Worm (Caenorhabditis elegans) whole organism, L4 larva: ENCODE data around the gene M03F8.5.

Experiments used
- Y105C5A.15 ChIP-seq: fragments of 200-800 bp; sonication (Bioruptor generic); IDR thresholded peaks from 2 replicates; pipeline ENCODE4 v1.3.6; 2022; ENCODE audit warnings: missing genetic modification characterization, missing compliant biosample characterization
- Y48G9A.11 ChIP-seq: fragments of 200-800 bp; sonication (Bioruptor generic); IDR thresholded peaks from 2 replicates; pipeline ENCODE4 v1.3.6; 2022; ENCODE audit warnings: missing genetic modification reagents, missing genetic modification characterization, missing compliant biosample characterization
- Y75B8A.6 ChIP-seq: fragments of 200-800 bp; sonication (Bioruptor generic); IDR thresholded peaks from 2 replicates; pipeline ENCODE4 v1.3.6; 2022; ENCODE audit warnings: missing genetic modification reagents, missing genetic modification characterization, missing compliant biosample characterization
- ZK337.2 ChIP-seq: fragments of 200-800 bp; sonication (Bioruptor generic); IDR thresholded peaks from 2 replicates; pipeline ENCODE4 v1.3.6; 2022; ENCODE audit warnings: missing genetic modification reagents, missing genetic modification characterization, missing compliant biosample characterization
- aha-1 ChIP-seq: fragments of 150-350 bp; peaks from one replicate; lab custom pipeline; 2014; ENCODE audit warnings: missing biosample characterization, missing genetic modification characterization
- ama-1 ChIP-seq: fragments of 150-350 bp; optimal IDR thresholded peaks from 2 replicates; lab custom pipeline; 2014; ENCODE audit warnings: inconsistent platforms, mixed read lengths
- attf-4 ChIP-seq: sonication (generic microtip); optimal IDR thresholded peaks from 3 replicates; lab custom pipeline; 2017; ENCODE audit warnings: missing biosample characterization, missing genetic modification characterization
- ceh-20 ChIP-seq: fragments of 200-800 bp; sonication (Bioruptor generic); IDR thresholded peaks from 2 replicates; pipeline ENCODE4 v1.3.6; 2022; ENCODE audit warnings: missing genetic modification reagents, missing genetic modification characterization, missing compliant biosample characterization
- ceh-62 ChIP-seq: sonication (generic microtip); optimal IDR thresholded peaks from 2 replicates; lab custom pipeline; 2017; ENCODE audit warnings: missing biosample characterization, missing genetic modification characterization
- daf-12 ChIP-seq: fragments of 150-350 bp; optimal IDR thresholded peaks from 2 replicates; lab custom pipeline; 2014; ENCODE audit warnings: missing biosample characterization, missing genetic modification reagents, missing genetic modification characterization
- daf-8 ChIP-seq: fragments of 200-800 bp; sonication (Bioruptor generic); IDR thresholded peaks from 2 replicates; pipeline ENCODE4 v1.3.6; 2022; ENCODE audit warnings: missing genetic modification characterization, missing compliant biosample characterization
- dmd-8 ChIP-seq: fragments of 200-800 bp; sonication (Bioruptor generic); IDR thresholded peaks from 2 replicates; pipeline ENCODE4 v1.3.6; 2022; ENCODE audit warnings: missing genetic modification characterization, missing compliant biosample characterization
- dmd-9 ChIP-seq: fragments of 200-800 bp; sonication (Bioruptor generic); IDR thresholded peaks from 2 replicates; pipeline ENCODE4 v1.3.6; 2022; ENCODE audit warnings: missing genetic modification reagents, missing genetic modification characterization, missing compliant biosample characterization
- fkh-10 ChIP-seq: fragments of 150-350 bp; optimal IDR thresholded peaks from 2 replicates; lab custom pipeline; 2014; ENCODE audit warnings: missing biosample characterization, missing genetic modification reagents, missing genetic modification characterization
- jun-1 ChIP-seq: fragments of 150-350 bp; optimal IDR thresholded peaks from 2 replicates; lab custom pipeline; 2014; ENCODE audit warnings: missing biosample characterization, missing genetic modification reagents, missing genetic modification characterization
- mdl-1 ChIP-seq, 2 experiments: fragments of 150-350 bp in 1 of 2; sonication (generic microtip) in 1 of 2; optimal IDR thresholded peaks; 2 replicates each; lab custom pipeline; 2014 to 2017; ENCODE audit warnings: missing biosample characterization in 2 of 2, missing genetic modification characterization in 2 of 2
- mxl-2 ChIP-seq: fragments of 200-800 bp; sonication (Bioruptor generic); conservative IDR thresholded peaks from 2 replicates; pipeline ENCODE4 v1.3.6; 2022; ENCODE audit warnings: missing genetic modification reagents, missing genetic modification characterization, missing compliant biosample characterization
- mxl-3 ChIP-seq: fragments of 200-800 bp; sonication (Bioruptor generic); optimal IDR thresholded peaks from 2 replicates; lab custom pipeline; 2018; ENCODE audit warnings: mild to moderate bottlenecking, missing genetic modification characterization, missing compliant biosample characterization
- nhr-102 ChIP-seq: sonication (generic microtip); optimal IDR thresholded peaks from 2 replicates; lab custom pipeline; 2016; ENCODE audit warnings: mild to moderate bottlenecking, missing genetic modification characterization, moderate library complexity, missing compliant biosample characterization
- nhr-111 ChIP-seq: fragments of 200-800 bp; sonication (Bioruptor generic); optimal IDR thresholded peaks from 2 replicates; lab custom pipeline; 2018; ENCODE audit warnings: mild to moderate bottlenecking, missing genetic modification characterization, missing compliant biosample characterization
- nhr-48 ChIP-seq: sonication (generic microtip); optimal IDR thresholded peaks from 2 replicates; lab custom pipeline; 2016; ENCODE audit warnings: mild to moderate bottlenecking, missing genetic modification characterization, missing compliant biosample characterization
- php-3 ChIP-seq: fragments of 200-800 bp; sonication (Bioruptor generic); IDR thresholded peaks from 2 replicates; pipeline ENCODE4 v1.3.6; 2022; ENCODE audit warnings: missing genetic modification reagents, missing genetic modification characterization, missing compliant biosample characterization
- snpc-1.2 ChIP-seq: fragments of 200-800 bp; sonication (Bioruptor generic); IDR thresholded peaks from 2 replicates; pipeline ENCODE4 v1.3.6; 2022; ENCODE audit warnings: missing genetic modification reagents, missing genetic modification characterization, missing compliant biosample characterization
- tag-97 ChIP-seq: fragments of 200-800 bp; sonication (Bioruptor generic); IDR thresholded peaks from 2 replicates; pipeline ENCODE4 v1.3.6; 2022; ENCODE audit warnings: missing genetic modification characterization, missing compliant biosample characterization
- unc-130 ChIP-seq: sonication (generic microtip); optimal IDR thresholded peaks from 2 replicates; lab custom pipeline; 2016; ENCODE audit warnings: missing genetic modification reagents, missing genetic modification characterization, missing compliant biosample characterization
- unc-39 ChIP-seq: sonication (generic microtip); optimal IDR thresholded peaks from 2 replicates; lab custom pipeline; 2017; ENCODE audit warnings: missing biosample characterization, missing genetic modification characterization
- unc-62 ChIP-seq, 3 experiments: fragments of 150-350 bp in 1 of 3; sonication (generic microtip); optimal IDR thresholded peaks in 2 of 3; peaks in 1 of 3; 1 replicate in 1 of 3; 2 replicates in 2 of 3; lab custom pipeline; 2014 to 2017; ENCODE audit warnings: missing biosample characterization in 3 of 3, missing genetic modification characterization in 3 of 3, missing genetic modification reagents in 3 of 3, missing genotype in 1 of 3
- zfp-3 ChIP-seq: fragments of 200-800 bp; sonication (Bioruptor generic); conservative IDR thresholded peaks from 2 replicates; pipeline ENCODE4 v1.3.6; 2022; ENCODE audit warnings: missing genetic modification reagents, missing genetic modification characterization, missing compliant biosample characterization
- ztf-11 ChIP-seq: fragments of 150-350 bp; optimal IDR thresholded peaks from 2 replicates; lab custom pipeline; 2014; ENCODE audit warnings: missing biosample characterization, missing genetic modification characterization
- ztf-7 ChIP-seq: fragments of 150-350 bp; optimal IDR thresholded peaks from 2 replicates; lab custom pipeline; 2014; ENCODE audit warnings: missing biosample characterization, missing genetic modification characterization

The M03F8.5 gene

DNA sequence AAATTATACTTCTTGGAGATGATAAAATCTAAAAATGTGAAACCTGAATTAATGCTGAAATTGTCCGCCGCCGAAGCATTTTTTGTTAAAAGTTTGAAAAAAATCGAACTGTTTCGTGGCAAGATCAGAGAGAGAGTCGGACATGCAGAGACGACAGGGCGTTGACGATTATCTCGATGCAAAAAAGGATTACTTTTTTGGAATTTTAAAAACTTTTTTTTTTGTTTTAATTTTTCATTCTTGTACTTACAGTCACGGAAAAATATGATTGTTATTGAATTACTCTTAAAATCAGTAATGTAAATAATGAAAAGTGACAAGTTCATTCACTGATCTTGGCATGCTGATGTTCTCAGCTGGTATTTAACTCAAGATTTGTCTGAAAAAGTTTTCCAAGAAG lies at the start of gene M03F8.5, which contains the start of gene M03F8.7:
TSS of gene M03F8.5 (minus strand) at position 101 of the 400 bp plus-strand sequence.
TSS of gene M03F8.7 (plus strand) at position 249 of the 400 bp plus-strand sequence.
- no peak for TF ChIP-seq tag-97
- no peak for TF ChIP-seq fkh-10 (GFP tag; lab: Kevin White, UChicago)
- no peak for TF ChIP-seq zfp-3
- no peak for TF ChIP-seq attf-4 (tag; lab: Kevin White, UChicago)
- no peak for TF ChIP-seq jun-1 (tag; lab: Kevin White, UChicago)
- TF ChIP-seq Y48G9A.11 (GFP tag; lab: Robert Waterston, UW), result no peak
- no peak for TF ChIP-seq ceh-20
- no peak for TF ChIP-seq mxl-3 (GFP tag; lab: Kevin White, UChicago)
- TF ChIP-seq daf-12 (tag; lab: Kevin White, UChicago), result no peak
- no peak for TF ChIP-seq ZK337.2 (GFP tag; lab: Robert Waterston, UW)
- TF ChIP-seq unc-62 (GFP tag; optimal IDR thresholded peaks at IDR 0.05 in 1 of 2; lab: Kevin White, UChicago), result no peak
- no peak for TF ChIP-seq unc-62 (tag; optimal IDR thresholded peaks at IDR 0.05; lab: Kevin White, UChicago)
- TF ChIP-seq Y75B8A.6 (GFP tag; lab: Robert Waterston, UW), result no peak
- TF ChIP-seq daf-8 (GFP tag; lab: Robert Waterston, UW), result no peak

ce11 chrV:5984244-5984643 lies 47.7 kb upstream of the M03F8.5 start:
- TF ChIP-seq aha-1 (peak; percentile 83), mxl-2 (GFP tag; lab: Robert Waterston, UW) (no peak), unc-62 (GFP tag; optimal IDR thresholded peaks at IDR 0.05 in 1 of 2; lab: Kevin White, UChicago) (peak in 1 of 2 experiments; percentile 56), unc-62 (tag; optimal IDR thresholded peaks at IDR 0.05; lab: Kevin White, UChicago) (no peak)

- TF ChIP-seq nhr-102 (no peak), ama-1 (lab: Kevin White, UChicago) (no peak), Y105C5A.15 (GFP tag; lab: Robert Waterston, UW) (no peak), aha-1 (peak; percentile 94), unc-62 (GFP tag; optimal IDR thresholded peaks at IDR 0.05 in 1 of 2; lab: Kevin White, UChicago) (peak in 1 of 2 experiments; percentile 41), unc-62 (tag; optimal IDR thresholded peaks at IDR 0.05; lab: Kevin White, UChicago) (no peak), dmd-9 (GFP tag; lab: Robert Waterston, UW) (no peak), daf-8 (GFP tag; lab: Robert Waterston, UW) (no peak), mxl-3 (GFP tag; lab: Kevin White, UChicago) (no peak)
Measured at ce11 chrV:5983380-5983779, 46.8 kb upstream of the M03F8.5 start, which contains the start of gene dhs-16. TSS of gene dhs-16 (plus strand) at chrV:5983745.

DNA sequence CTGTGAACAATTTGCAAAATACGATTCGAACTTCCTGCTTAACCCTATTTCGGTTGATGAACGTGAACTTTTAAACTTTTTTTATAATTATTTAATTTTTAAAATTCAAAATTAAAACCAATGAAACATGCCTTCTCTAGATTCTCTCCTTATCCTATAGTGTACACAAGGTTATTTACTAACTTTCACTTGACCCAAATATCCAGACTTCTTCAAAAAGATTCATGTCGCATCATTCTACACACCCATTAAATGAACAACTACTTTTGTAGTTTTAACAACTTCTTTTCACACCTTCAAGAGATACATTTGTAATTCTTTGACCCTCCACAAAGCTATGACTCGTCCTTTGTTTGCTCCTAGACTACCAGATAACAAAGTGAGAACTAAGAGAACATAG lies 46.1 kb upstream of the M03F8.5 start:
- peak; percentile 34 for TF ChIP-seq aha-1
- no peak for TF ChIP-seq ceh-62 (tag; lab: Kevin White, UChicago)

DNA sequence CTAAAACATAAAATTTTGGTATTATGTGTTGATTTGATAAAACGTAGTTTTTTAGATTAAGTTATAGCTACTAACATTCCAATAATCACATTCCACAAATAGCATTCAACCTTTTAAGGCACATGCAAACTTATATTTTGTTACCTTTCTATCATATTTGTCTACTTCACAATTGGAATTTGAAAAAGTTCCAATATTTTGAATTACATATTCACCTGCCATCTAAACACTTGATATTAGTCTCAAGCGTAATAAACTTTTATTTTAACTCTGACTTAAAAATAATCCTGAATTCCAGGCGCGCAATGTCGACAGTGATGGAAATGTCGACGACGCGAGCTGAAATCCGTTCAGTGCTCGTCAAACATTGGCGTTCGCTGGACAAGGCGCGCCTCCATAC lies 39.1 kb upstream of the M03F8.5 start, which contains the start of gene acy-2:
TSS of gene acy-2 (plus strand) at position 301 of the 400 bp plus-strand sequence.
- TF ChIP-seq mdl-1 (tag; optimal IDR thresholded peaks at IDR 0.05; lab: Kevin White, UChicago), result no peak
- no peak for TF ChIP-seq nhr-48 (tag; lab: Kevin White, UChicago)
- no peak for TF ChIP-seq php-3 (GFP tag; lab: Robert Waterston, UW)
- TF ChIP-seq unc-39, result no peak
- no peak for TF ChIP-seq attf-4 (tag; lab: Kevin White, UChicago)
- no peak for TF ChIP-seq unc-130 (GFP tag; lab: Kevin White, UChicago)
- no peak for TF ChIP-seq ztf-11 (tag; lab: Kevin White, UChicago)
- no peak for TF ChIP-seq snpc-1.2 (GFP tag; lab: Robert Waterston, UW)
- TF ChIP-seq ztf-7 (tag; lab: Kevin White, UChicago), result no peak
- no peak for TF ChIP-seq dmd-8
- TF ChIP-seq Y75B8A.6 (GFP tag; lab: Robert Waterston, UW), result no peak
- TF ChIP-seq nhr-111 (GFP tag; lab: Kevin White, UChicago), result no peak
- TF ChIP-seq, all 104 proteins: peak for 0

ce11 chrV:5973713-5974112 lies 37.1 kb upstream of the M03F8.5 start:
- TF ChIP-seq dmd-9 (GFP tag; lab: Robert Waterston, UW) (no peak), unc-62 (GFP tag; optimal IDR thresholded peaks at IDR 0.05 in 1 of 2; lab: Kevin White, UChicago) (peak in 1 of 2 experiments; percentile 92), unc-62 (tag; optimal IDR thresholded peaks at IDR 0.05; lab: Kevin White, UChicago) (no peak)
